Fruit fly (Drosophila melanogaster) whole organism, embryonic: ENCODE measurements around the gene svp.

ENCODE experiments used
- Adf1 ChIP-seq: fragments of 200-800 bp; sonication (Bioruptor generic); IDR thresholded peaks from 2 replicates; pipeline ENCODE4 v1.3.6; 2022; ENCODE audit warnings: missing biosample characterization, missing genetic modification characterization
- Atf6 ChIP-seq: fragments of 200-800 bp; sonication (Bioruptor generic); IDR thresholded peaks from 2 replicates; pipeline ENCODE4 v1.3.6; 2022; ENCODE audit warnings: missing biosample characterization, missing genetic modification characterization
- Bdp1 ChIP-seq: fragments of 200-800 bp; sonication (Bioruptor generic); optimal IDR thresholded peaks from 3 replicates; lab custom pipeline; 2016; ENCODE audit warnings: missing biosample characterization, missing genetic modification characterization
- CG10321 ChIP-seq: fragments of 200-800 bp; sonication (Bioruptor generic); IDR thresholded peaks from 2 replicates; pipeline ENCODE4 v1.3.6; 2022; ENCODE audit warnings: missing biosample characterization, missing genetic modification characterization
- CG10366 ChIP-seq: fragments of 200-800 bp; sonication (Bioruptor generic); IDR thresholded peaks from 2 replicates; pipeline ENCODE4 v1.3.6; 2022; ENCODE audit warnings: missing biosample characterization, missing genetic modification characterization
- CG10462 ChIP-seq: fragments of 200-800 bp; sonication (Bioruptor generic); optimal IDR thresholded peaks from 2 replicates; lab custom pipeline; 2016; ENCODE audit warnings: missing biosample characterization, missing genetic modification characterization
- CG11085 ChIP-seq: fragments of 200-800 bp; sonication (Bioruptor generic); IDR thresholded peaks from 2 replicates; pipeline ENCODE4 v1.3.6; 2022; ENCODE audit warnings: missing biosample characterization, missing genetic modification characterization
- CG11456 ChIP-seq: fragments of 200-800 bp; sonication (Bioruptor generic); IDR thresholded peaks from 3 replicates; pipeline ENCODE4 v1.3.6; 2022; ENCODE audit warnings: missing biosample characterization, missing genetic modification characterization
- CG11695 ChIP-seq: fragments of 200-800 bp; sonication (Bioruptor generic); IDR thresholded peaks from 3 replicates; pipeline ENCODE4 v1.3.6; 2022; ENCODE audit warnings: missing biosample characterization, missing genetic modification characterization
- CG12104 ChIP-seq: fragments of 200-800 bp; sonication (Bioruptor generic); optimal IDR thresholded peaks from 3 replicates; lab custom pipeline; 2016; ENCODE audit warnings: missing biosample characterization, missing genetic modification characterization
- CG13775 ChIP-seq: fragments of 200-800 bp; sonication (Bioruptor generic); optimal IDR thresholded peaks from 3 replicates; lab custom pipeline; 2017; ENCODE audit warnings: missing biosample characterization, mild to moderate bottlenecking, missing genetic modification characterization
- CG2116 ChIP-seq: fragments of 200-800 bp; sonication (Bioruptor generic); optimal IDR thresholded peaks from 3 replicates; lab custom pipeline; 2018; ENCODE audit warnings: missing biosample characterization, mild to moderate bottlenecking, missing genetic modification characterization
- CG31388 ChIP-seq: fragments of 200-800 bp; sonication (Bioruptor generic); optimal IDR thresholded peaks from 2 replicates; lab custom pipeline; 2016; ENCODE audit warnings: missing biosample characterization, missing genetic modification characterization
- CG32532 ChIP-seq: fragments of 200-800 bp; sonication (Bioruptor generic); IDR thresholded peaks from 2 replicates; pipeline ENCODE4 v1.3.6; 2022; ENCODE audit warnings: missing biosample characterization, missing genetic modification characterization
- CG3407 ChIP-seq: fragments of 200-800 bp; sonication (Bioruptor generic); optimal IDR thresholded peaks from 2 replicates; lab custom pipeline; 2018; ENCODE audit warnings: missing biosample characterization, mild to moderate bottlenecking, missing genetic modification characterization
- CG43689 ChIP-seq: fragments of 200-800 bp; sonication (Bioruptor generic); IDR thresholded peaks from 2 replicates; pipeline ENCODE4 v1.3.6; 2022; ENCODE audit warnings: missing biosample characterization, missing genetic modification characterization
- CG4617 ChIP-seq: fragments of 200-800 bp; sonication (Bioruptor generic); optimal IDR thresholded peaks from 3 replicates; lab custom pipeline; 2016; ENCODE audit warnings: missing biosample characterization, missing genetic modification characterization, borderline replicate concordance
- CG5245 ChIP-seq: fragments of 200-800 bp; sonication (Bioruptor generic); optimal IDR thresholded peaks from 3 replicates; lab custom pipeline; 2016; ENCODE audit warnings: missing biosample characterization, missing genetic modification characterization
- CG7556 ChIP-seq: fragments of 200-800 bp; sonication (Bioruptor generic); optimal IDR thresholded peaks from 2 replicates; lab custom pipeline; 2017; ENCODE audit warnings: missing biosample characterization, mild to moderate bottlenecking, missing genetic modification characterization
- CG7963 ChIP-seq: fragments of 200-800 bp; sonication (Bioruptor generic); IDR thresholded peaks from 3 replicates; pipeline ENCODE4 v1.3.6; 2022; ENCODE audit warnings: missing biosample characterization, missing genetic modification characterization; ENCODE audit not compliant: partially characterized antibody
- CG9797 ChIP-seq: fragments of 200-800 bp; sonication (Bioruptor generic); optimal IDR thresholded peaks from 3 replicates; lab custom pipeline; 2018; ENCODE audit warnings: missing biosample characterization, mild to moderate bottlenecking, missing genetic modification characterization
- CkIIα-i1 ChIP-seq: fragments of 200-800 bp; sonication (Bioruptor generic); IDR thresholded peaks from 2 replicates; pipeline ENCODE4 v1.3.6; 2022; ENCODE audit warnings: missing biosample characterization, missing genetic modification characterization
- D ChIP-seq, 2 experiments: fragments of 200-800 bp in 1 of 2; fragments of >200 bp in 1 of 2; sonication (Bioruptor generic) in 1 of 2; optimal IDR thresholded peaks; 2 replicates in 1 of 2; 3 replicates in 1 of 2; lab custom pipeline; 2017; ENCODE audit warnings: mild to moderate bottlenecking in 1 of 2, missing biosample characterization in 1 of 2, missing genetic modification characterization in 1 of 2, missing genetic modification reagents in 1 of 2
- HLHmδ ChIP-seq: fragments of 200-800 bp; sonication (Bioruptor generic); optimal IDR thresholded peaks from 2 replicates; lab custom pipeline; 2018; ENCODE audit warnings: missing biosample characterization, mild to moderate bottlenecking, missing genetic modification characterization, moderate library complexity
- Jarid2 ChIP-seq: fragments of 200-800 bp; sonication (Bioruptor generic); optimal IDR thresholded peaks from 3 replicates; lab custom pipeline; 2017; ENCODE audit warnings: mild to moderate bottlenecking, missing biosample characterization, missing genetic modification reagents, missing genetic modification characterization
- Sin3A ChIP-seq: fragments of >200 bp; optimal IDR thresholded peaks from 2 replicates; lab custom pipeline; 2018
- Usf ChIP-seq: fragments of 200-800 bp; sonication (Bioruptor generic); optimal IDR thresholded peaks from 2 replicates; lab custom pipeline; 2017; ENCODE audit warnings: missing genotype, missing biosample characterization, missing genetic modification characterization
- Xbp1 ChIP-seq: fragments of 200-800 bp; sonication (Bioruptor generic); optimal IDR thresholded peaks from 3 replicates; lab custom pipeline; 2016; ENCODE audit warnings: missing biosample characterization, mild to moderate bottlenecking, missing genetic modification characterization
- aop ChIP-seq: fragments of 200-800 bp; sonication (Bioruptor generic); IDR thresholded peaks from 2 replicates; pipeline ENCODE4 v1.3.6; 2022; ENCODE audit warnings: missing biosample characterization, missing genetic modification characterization
- bab2 ChIP-seq: fragments of 200-800 bp; sonication (Bioruptor generic); optimal IDR thresholded peaks from 2 replicates; lab custom pipeline; 2016; ENCODE audit warnings: missing biosample characterization, missing genetic modification characterization
- bsh ChIP-seq, 2 experiments: fragments of 200-800 bp; sonication (Bioruptor generic); optimal IDR thresholded peaks; 2 replicates each; lab custom pipeline; 2017 to 2018; ENCODE audit warnings: mild to moderate bottlenecking in 2 of 2, missing biosample characterization in 2 of 2, missing genetic modification characterization in 2 of 2, moderate library complexity in 1 of 2
- caup ChIP-seq: fragments of 200-800 bp; sonication (Bioruptor generic); optimal IDR thresholded peaks from 3 replicates; lab custom pipeline; 2017; ENCODE audit warnings: missing biosample characterization, mild to moderate bottlenecking, missing genetic modification characterization, moderate library complexity; ENCODE audit not compliant: severe bottlenecking
- dpn ChIP-seq, 2 experiments: fragments of 200-800 bp; sonication (Bioruptor generic); optimal IDR thresholded peaks; 3 replicates each; lab custom pipeline; 2016; ENCODE audit warnings: missing biosample characterization in 2 of 2, missing genetic modification characterization in 2 of 2
- dysf ChIP-seq: fragments of 200-800 bp; sonication (Bioruptor generic); IDR thresholded peaks from 3 replicates; pipeline ENCODE4 v1.3.6; 2022; ENCODE audit warnings: missing biosample characterization, missing genetic modification characterization
- fd64A ChIP-seq: fragments of 200-800 bp; sonication (Bioruptor generic); optimal IDR thresholded peaks from 3 replicates; lab custom pipeline; 2018; ENCODE audit warnings: missing biosample characterization, mild to moderate bottlenecking, missing genetic modification characterization
- jing ChIP-seq: fragments of 200-800 bp; sonication (Bioruptor generic); optimal IDR thresholded peaks from 2 replicates; lab custom pipeline; 2018; ENCODE audit warnings: missing biosample characterization, mild to moderate bottlenecking, missing genetic modification characterization
- kay ChIP-seq: fragments of 200-800 bp; sonication (Bioruptor generic); optimal IDR thresholded peaks from 2 replicates; lab custom pipeline; 2016; ENCODE audit warnings: missing biosample characterization, missing genetic modification characterization
- klu ChIP-seq: fragments of 200-800 bp; sonication (Bioruptor generic); IDR thresholded peaks from 2 replicates; pipeline ENCODE4 v1.3.6; 2022; ENCODE audit warnings: missing biosample characterization, missing genetic modification characterization
- knrl ChIP-seq: fragments of 200-800 bp; sonication (Bioruptor generic); IDR thresholded peaks from 3 replicates; pipeline ENCODE4 v1.3.6; 2022; ENCODE audit warnings: missing biosample characterization, missing genetic modification characterization; ENCODE audit not compliant: partially characterized antibody
- lab ChIP-seq: fragments of 200-800 bp; sonication (Bioruptor generic); optimal IDR thresholded peaks from 3 replicates; lab custom pipeline; 2017; ENCODE audit warnings: missing biosample characterization, missing genetic modification characterization, mild to moderate bottlenecking, moderate library complexity, missing genetic modification reagents
- lilli ChIP-seq: fragments of 200-800 bp; sonication (Bioruptor generic); optimal IDR thresholded peaks from 3 replicates; lab custom pipeline; 2016; ENCODE audit warnings: missing biosample characterization, missing genetic modification characterization
- pum ChIP-seq: fragments of 200-800 bp; sonication (Bioruptor generic); optimal IDR thresholded peaks from 2 replicates; lab custom pipeline; 2016; ENCODE audit warnings: missing biosample characterization, missing genetic modification characterization
- ranshi ChIP-seq: fragments of 200-800 bp; sonication (Bioruptor generic); IDR thresholded peaks from 2 replicates; pipeline ENCODE4 v1.3.6; 2022; ENCODE audit warnings: missing biosample characterization, missing genetic modification characterization
- sna ChIP-seq: fragments of 200-800 bp; sonication (Bioruptor generic); IDR thresholded peaks from 2 replicates; pipeline ENCODE4 v1.3.6; 2022; ENCODE audit warnings: missing biosample characterization, missing genetic modification characterization; ENCODE audit not compliant: partially characterized antibody
- so ChIP-seq: fragments of 200-800 bp; sonication (Bioruptor generic); IDR thresholded peaks from 3 replicates; pipeline ENCODE4 v1.3.6; 2022; ENCODE audit warnings: missing biosample characterization, missing genetic modification characterization
- stc ChIP-seq: fragments of 200-800 bp; sonication (Bioruptor generic); IDR thresholded peaks from 2 replicates; pipeline ENCODE4 v1.3.6; 2022; ENCODE audit warnings: missing biosample characterization, missing genetic modification characterization
- tgo ChIP-seq: fragments of 200-800 bp; sonication (Bioruptor generic); IDR thresholded peaks from 3 replicates; pipeline ENCODE4 v1.3.6; 2022; ENCODE audit warnings: missing biosample characterization, missing genetic modification characterization
- vnd ChIP-seq: fragments of 200-800 bp; sonication (Bioruptor generic); IDR thresholded peaks from 3 replicates; pipeline ENCODE4 v1.3.6; 2022; ENCODE audit warnings: missing biosample characterization, missing genetic modification characterization; ENCODE audit not compliant: partially characterized antibody
- wor ChIP-seq: fragments of 200-800 bp; sonication (Bioruptor generic); IDR thresholded peaks from 2 replicates; pipeline ENCODE4 v1.3.6; 2022; ENCODE audit warnings: missing biosample characterization, missing genetic modification characterization
- zen ChIP-seq: fragments of 200-800 bp; sonication (Bioruptor generic); optimal IDR thresholded peaks from 3 replicates; lab custom pipeline; 2018; ENCODE audit warnings: missing biosample characterization, mild to moderate bottlenecking, missing genetic modification characterization, moderate library complexity

The svp gene

dm6 chr3R:12221366-12221916, 37.1 kb upstream of the svp start, which contains the start of gene CG4860 (continued):
- TF ChIP-seq lab (peak; percentile 93), CG3407 (GFP tag; lab: Kevin White, UChicago) (peak; percentile 74), CkIIα-i1 (no peak), knrl (GFP tag; lab: Robert Waterston, UW) (no peak), CG10321 (peak; percentile 60), ranshi (GFP tag; lab: Robert Waterston, UW) (peak; percentile 75; the same call in 1 of the 2 replicates), vnd (no peak), stc (GFP tag; lab: Robert Waterston, UW) (peak; percentile 83), CG9797 (GFP tag; lab: Kevin White, UChicago) (no peak), dpn (GFP tag; optimal IDR thresholded peaks at IDR 0.05; lab: Kevin White, UChicago) (peak; percentile 89 to 92), tgo (GFP tag; lab: Robert Waterston, UW) (peak; percentile 89), aop (GFP tag; lab: Robert Waterston, UW) (0 out of 2 replicates have a peak, but pooled peaks have one; percentile 56), CG12104 (peak; percentile 66), sna (GFP tag; lab: Robert Waterston, UW) (no peak), Adf1 (peak; percentile 69), dysf (GFP tag; lab: Robert Waterston, UW) (peak; percentile 90), HLHmδ (GFP tag; lab: Kevin White, UChicago) (no peak), caup (GFP tag; lab: Kevin White, UChicago) (peak; percentile 84), Sin3A (no peak), CG4617 (GFP tag; lab: Kevin White, UChicago) (peak; percentile 53), CG7556 (GFP tag; lab: Kevin White, UChicago) (peak; percentile 91), CG11085 (GFP tag; lab: Robert Waterston, UW) (peak; percentile 72), Atf6 (peak; percentile 89), bab2 (GFP tag; lab: Kevin White, UChicago) (peak; percentile 85), Jarid2 (GFP tag; lab: Kevin White, UChicago) (peak; percentile 38), lilli (GFP tag; lab: Kevin White, UChicago) (peak; percentile 93), CG10462 (GFP tag; lab: Kevin White, UChicago) (peak; percentile 69), CG43689 (GFP tag; lab: Robert Waterston, UW) (peak; percentile 63), CG31388 (GFP tag; lab: Kevin White, UChicago) (peak; percentile 57), fd64A (GFP tag; lab: Kevin White, UChicago) (no peak), CG5245 (peak; percentile 81), bsh (GFP tag; optimal IDR thresholded peaks at IDR 0.05; lab: Kevin White, UChicago) (peak; percentile 50 to 86), D (optimal IDR thresholded peaks at IDR 0.05; lab: Kevin White, UChicago) (no peak), D (GFP tag; optimal IDR thresholded peaks at IDR 0.05; lab: Kevin White, UChicago) (peak; percentile 66), klu (peak; percentile 78), so (GFP tag; lab: Robert Waterston, UW) (peak; percentile 84), CG11695 (peak; percentile 92), Bdp1 (GFP tag; lab: Kevin White, UChicago) (peak; percentile 65), CG10366 (peak; percentile 89), CG7963 (GFP tag; lab: Robert Waterston, UW) (no peak), Xbp1 (GFP tag; lab: Kevin White, UChicago) (peak; percentile 92), kay (GFP tag; lab: Kevin White, UChicago) (peak; percentile 85), zen (tag; lab: Kevin White, UChicago) (peak; percentile 26), wor (peak; percentile 66), CG2116 (peak; percentile 76), CG13775 (GFP tag; lab: Kevin White, UChicago) (peak; percentile 78), pum (GFP tag; lab: Kevin White, UChicago) (peak; percentile 84), jing (GFP tag; lab: Kevin White, UChicago) (peak; percentile 46), CG11456 (peak; percentile 86), Usf (GFP tag; lab: Kevin White, UChicago) (peak; percentile 25), CG32532 (GFP tag; lab: Robert Waterston, UW) (peak; percentile 95)
